Fruit fly (Drosophila melanogaster) whole organism, embryonic: ENCODE measurements around the gene pav.

Experiments
- Awh ChIP-seq: fragments of 200-800 bp; sonication (Bioruptor generic); IDR thresholded peaks from 2 replicates; pipeline ENCODE4, ENCODE4 v1.3.6; 2022; ENCODE audit warnings: missing biosample characterization, missing genetic modification characterization
- B-H2 ChIP-seq: fragments of 200-800 bp; sonication (Bioruptor generic); optimal IDR thresholded peaks from 2 replicates; lab custom pipeline; 2018; ENCODE audit warnings: missing biosample characterization, mild to moderate bottlenecking, missing genetic modification characterization
- CG10321 ChIP-seq: fragments of 200-800 bp; sonication (Bioruptor generic); IDR thresholded peaks from 2 replicates; pipeline ENCODE4 v1.3.6; 2022; ENCODE audit warnings: missing biosample characterization, missing genetic modification characterization
- CG12219 ChIP-seq: fragments of 200-800 bp; sonication (Bioruptor generic); optimal IDR thresholded peaks from 3 replicates; lab custom pipeline; 2018; ENCODE audit warnings: missing biosample characterization, mild to moderate bottlenecking, missing genetic modification characterization
- CG13624 ChIP-seq: fragments of 200-800 bp; sonication (Bioruptor generic); optimal IDR thresholded peaks from 2 replicates; lab custom pipeline; 2016; ENCODE audit warnings: missing biosample characterization, missing genetic modification characterization
- CG16779 ChIP-seq: fragments of 200-800 bp; sonication (Bioruptor generic); IDR thresholded peaks from 2 replicates; pipeline ENCODE4 v1.3.6; 2022; ENCODE audit warnings: missing biosample characterization, missing genetic modification characterization
- CG18599 ChIP-seq: fragments of 200-800 bp; sonication (Bioruptor generic); optimal IDR thresholded peaks from 3 replicates; lab custom pipeline; 2017; ENCODE audit warnings: missing biosample characterization, missing genetic modification characterization, mild to moderate bottlenecking, moderate library complexity, missing genetic modification reagents
- CG2712 ChIP-seq: fragments of 200-800 bp; optimal IDR thresholded peaks from 3 replicates; lab custom pipeline; 2019; ENCODE audit warnings: missing biosample characterization, mild to moderate bottlenecking, missing genetic modification characterization, moderate library complexity
- CG34376 ChIP-seq: fragments of 200-800 bp; sonication (Bioruptor generic); optimal IDR thresholded peaks from 2 replicates; lab custom pipeline; 2018; ENCODE audit warnings: missing biosample characterization, mild to moderate bottlenecking, missing genetic modification characterization
- CG5180 ChIP-seq: fragments of 200-800 bp; sonication (Bioruptor generic); optimal IDR thresholded peaks from 3 replicates; lab custom pipeline; 2017; ENCODE audit warnings: missing biosample characterization, missing genetic modification characterization, mild to moderate bottlenecking, moderate library complexity, missing genetic modification reagents
- CG6791 ChIP-seq: fragments of 200-800 bp; sonication (Bioruptor generic); IDR thresholded peaks from 3 replicates; pipeline ENCODE4 v1.3.6; 2022; ENCODE audit warnings: missing biosample characterization, missing genetic modification characterization; ENCODE audit not compliant: partially characterized antibody
- CG8089 ChIP-seq: fragments of 200-800 bp; sonication (Bioruptor generic); optimal IDR thresholded peaks from 3 replicates; lab custom pipeline; 2016; ENCODE audit warnings: missing biosample characterization, missing genetic modification characterization
- CG9876 ChIP-seq: fragments of 200-800 bp; sonication (Bioruptor generic); optimal IDR thresholded peaks from 2 replicates; lab custom pipeline; 2016; ENCODE audit warnings: missing biosample characterization, missing genetic modification characterization
- Deaf1 ChIP-seq: fragments of 200-800 bp; optimal IDR thresholded peaks from 3 replicates; lab custom pipeline; 2019; ENCODE audit warnings: missing biosample characterization, mild to moderate bottlenecking, missing genetic modification characterization, moderate library complexity
- Dek ChIP-seq: fragments of 200-800 bp; sonication (Bioruptor generic); optimal IDR thresholded peaks from 3 replicates; lab custom pipeline; 2019; ENCODE audit warnings: missing biosample characterization, mild to moderate bottlenecking, missing genetic modification characterization, moderate library complexity
- GATAe ChIP-seq: fragments of 200-800 bp; sonication (Bioruptor generic); conservative IDR thresholded peaks from 2 replicates; pipeline ENCODE4 v1.3.6; 2022; ENCODE audit warnings: missing biosample characterization, missing genetic modification characterization
- Gug ChIP-seq: fragments of 200-800 bp; sonication (Bioruptor generic); IDR thresholded peaks from 4 replicates; pipeline ENCODE4 v1.3.6; 2022; ENCODE audit warnings: missing biosample characterization, missing genetic modification characterization
- Hey ChIP-seq: fragments of 200-800 bp; sonication (Bioruptor generic); optimal IDR thresholded peaks from 3 replicates; lab custom pipeline; 2018; ENCODE audit warnings: missing biosample characterization, mild to moderate bottlenecking, missing genetic modification characterization
- HmgD ChIP-seq: fragments of 200-800 bp; sonication (Bioruptor generic); optimal IDR thresholded peaks from 3 replicates; lab custom pipeline; 2016; ENCODE audit warnings: missing biosample characterization, missing genetic modification characterization
- Med ChIP-seq: fragments of 200-800 bp; sonication (Bioruptor generic); peaks from one replicate; lab custom pipeline; 2016; ENCODE audit warnings: missing biosample characterization, missing genetic modification characterization, mild to moderate bottlenecking, inconsistent platforms, moderate library complexity
- NC2α ChIP-seq: fragments of 200-800 bp; sonication (Bioruptor generic); optimal IDR thresholded peaks from 2 replicates; lab custom pipeline; 2016; ENCODE audit warnings: missing biosample characterization, missing genetic modification characterization
- PHDP ChIP-seq: fragments of 200-800 bp; sonication (Bioruptor generic); optimal IDR thresholded peaks from 3 replicates; lab custom pipeline; 2018; ENCODE audit warnings: missing biosample characterization, mild to moderate bottlenecking, missing genetic modification characterization, moderate library complexity
- Pdp1 ChIP-seq, 2 experiments: fragments of 200-800 bp; sonication (Bioruptor generic); optimal IDR thresholded peaks; 3 replicates each; lab custom pipeline; 2016; ENCODE audit warnings: missing biosample characterization in 2 of 2, missing genetic modification characterization in 2 of 2, mild to moderate bottlenecking in 1 of 2, moderate library complexity in 1 of 2
- Rfx ChIP-seq: fragments of 200-800 bp; sonication (Bioruptor generic); IDR thresholded peaks from 2 replicates; pipeline ENCODE4 v1.3.6; 2022; ENCODE audit warnings: missing biosample characterization, missing genetic modification characterization
- Xbp1 ChIP-seq: fragments of 200-800 bp; sonication (Bioruptor generic); optimal IDR thresholded peaks from 3 replicates; lab custom pipeline; 2016; ENCODE audit warnings: missing biosample characterization, mild to moderate bottlenecking, missing genetic modification characterization
- abd-A ChIP-seq: fragments of 200-800 bp; sonication (Bioruptor generic); optimal IDR thresholded peaks from 3 replicates; lab custom pipeline; 2019; ENCODE audit warnings: missing biosample characterization, mild to moderate bottlenecking, missing genetic modification characterization, moderate library complexity
- cwo ChIP-seq: fragments of 200-800 bp; sonication (Bioruptor generic); optimal IDR thresholded peaks from 3 replicates; lab custom pipeline; 2017; ENCODE audit warnings: missing biosample characterization, missing genetic modification characterization, mild to moderate bottlenecking, moderate library complexity, missing genetic modification reagents
- ewg ChIP-seq: fragments of 200-800 bp; sonication (Bioruptor generic); optimal IDR thresholded peaks from 3 replicates; lab custom pipeline; 2017; ENCODE audit warnings: mild to moderate bottlenecking, missing biosample characterization, missing genetic modification reagents, missing genetic modification characterization
- exex ChIP-seq: fragments of 200-800 bp; sonication (Bioruptor generic); optimal IDR thresholded peaks from 4 replicates; lab custom pipeline; 2018; ENCODE audit warnings: missing biosample characterization, mild to moderate bottlenecking, missing genetic modification characterization, moderate library complexity
- grn ChIP-seq: fragments of 200-800 bp; sonication (Bioruptor generic); optimal IDR thresholded peaks from 3 replicates; lab custom pipeline; 2017; ENCODE audit warnings: missing biosample characterization, missing genetic modification characterization
- gsb-n ChIP-seq: fragments of 200-800 bp; sonication (Bioruptor generic); optimal IDR thresholded peaks from 3 replicates; lab custom pipeline; 2018; ENCODE audit warnings: missing biosample characterization, mild to moderate bottlenecking, missing genetic modification characterization
- ham ChIP-seq: fragments of 200-800 bp; sonication (Bioruptor generic); IDR thresholded peaks from 2 replicates; pipeline ENCODE4 v1.3.6; 2022; ENCODE audit warnings: missing biosample characterization, missing genetic modification characterization
- jigr1 ChIP-seq: fragments of 200-800 bp; sonication (Bioruptor generic); IDR thresholded peaks from 3 replicates; pipeline ENCODE4 v1.3.6; 2022; ENCODE audit warnings: missing biosample characterization, missing genetic modification characterization
- lov ChIP-seq, 2 experiments: fragments of 200-800 bp in 1 of 2; fragments of >200 bp in 1 of 2; sonication (Bioruptor generic) in 1 of 2; IDR thresholded peaks in 1 of 2; optimal IDR thresholded peaks in 1 of 2; 2 replicates in 1 of 2; 3 replicates in 1 of 2; pipeline versions ENCODE4 v1.3.6 to Lab custom; 2017 to 2022; ENCODE audit warnings: missing biosample characterization in 1 of 2, missing genetic modification characterization in 1 of 2
- luna ChIP-seq: fragments of 200-800 bp; sonication (Bioruptor generic); optimal IDR thresholded peaks from 2 replicates; lab custom pipeline; 2016; ENCODE audit warnings: missing biosample characterization, missing genetic modification characterization
- mirr ChIP-seq: fragments of 200-800 bp; sonication (Bioruptor generic); optimal IDR thresholded peaks from 3 replicates; lab custom pipeline; 2018; ENCODE audit warnings: missing biosample characterization, mild to moderate bottlenecking, missing genetic modification characterization
- nmo ChIP-seq: fragments of 200-800 bp; sonication (Bioruptor generic); optimal IDR thresholded peaks from 2 replicates; lab custom pipeline; 2018; ENCODE audit warnings: missing biosample characterization, mild to moderate bottlenecking, missing genetic modification characterization, moderate library complexity
- vvl ChIP-seq: fragments of 200-800 bp; sonication (Bioruptor generic); IDR thresholded peaks from 2 replicates; pipeline ENCODE4 v1.3.6; 2022; ENCODE audit warnings: missing biosample characterization, missing genetic modification characterization
- wor ChIP-seq: fragments of 200-800 bp; sonication (Bioruptor generic); IDR thresholded peaks from 2 replicates; pipeline ENCODE4 v1.3.6; 2022; ENCODE audit warnings: missing biosample characterization, missing genetic modification characterization

Gene pav

DNA sequence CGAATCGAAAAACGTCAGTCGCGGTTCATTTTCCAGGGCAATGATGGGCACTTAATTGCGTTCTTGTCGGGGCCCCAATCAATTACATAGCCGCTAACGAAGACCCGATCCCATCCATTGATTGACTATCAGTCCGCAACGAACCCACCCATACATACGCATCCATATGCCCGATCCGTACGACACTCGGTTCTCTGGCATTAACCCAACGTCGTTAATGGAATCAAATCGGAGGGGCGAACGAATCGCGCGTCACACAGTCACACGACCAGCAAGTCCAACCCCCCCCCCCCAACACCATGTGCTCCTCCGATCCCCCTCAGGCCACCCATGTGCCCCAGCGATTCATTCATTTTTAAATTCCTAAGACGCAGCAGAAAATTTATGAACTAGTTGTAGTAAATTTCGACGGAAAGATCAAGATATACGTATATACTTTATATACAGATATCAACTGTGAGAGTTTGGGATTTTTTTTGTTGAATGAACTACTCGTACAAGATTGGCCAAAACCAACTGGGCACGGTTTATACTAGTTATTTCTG, 21.2 kb upstream of the pav start (continued):
- peak; percentile 93 for TF ChIP-seq abd-A
- TF ChIP-seq Dek (tag; lab: Kevin White, UChicago), result no peak
- peak; percentile 17 for TF ChIP-seq Hey (tag; lab: Kevin White, UChicago)
- peak; percentile 29 for TF ChIP-seq PHDP (tag; lab: Kevin White, UChicago)
- no peak for TF ChIP-seq NC2α (GFP tag; lab: Kevin White, UChicago)
- TF ChIP-seq luna (GFP tag; lab: Kevin White, UChicago), result no peak
- TF ChIP-seq CG16779 (GFP tag; lab: Robert Waterston, UW), result no peak
- TF ChIP-seq CG10321 (GFP tag; lab: Robert Waterston, UW), result 0 out of 2 replicates have a peak, but pooled peaks have one; percentile 11
- peak; percentile 40 for TF ChIP-seq B-H2 (GFP tag; lab: Kevin White, UChicago)
- TF ChIP-seq Xbp1 (GFP tag; lab: Kevin White, UChicago), result no peak
- TF ChIP-seq CG6791 (GFP tag; lab: Robert Waterston, UW), result 0 out of 3 replicates have a peak, but pooled peaks have one; percentile 33
- peak; percentile 30 for TF ChIP-seq Med (GFP tag; lab: Kevin White, UChicago)
- TF ChIP-seq Awh (GFP tag; lab: Robert Waterston, UW), result peak; percentile 65; the same call in 1 of the 2 replicates
- peak; percentile 14 for TF ChIP-seq CG5180 (GFP tag; lab: Kevin White, UChicago)
- TF ChIP-seq cwo, result peak; percentile 99
- TF ChIP-seq HmgD, result no peak
- peak; percentile 52 for TF ChIP-seq gsb-n (tag; lab: Kevin White, UChicago)
- peak; percentile 4; the same call in 2 of the 4 replicates for TF ChIP-seq Gug
- peak; percentile 42; the same call in 1 of the 2 replicates for TF ChIP-seq Rfx (GFP tag; lab: Robert Waterston, UW)
- TF ChIP-seq vvl, result peak; percentile 42; the same call in 1 of the 2 replicates
- no peak for TF ChIP-seq CG8089 (GFP tag; lab: Kevin White, UChicago)
- TF ChIP-seq exex (tag; lab: Kevin White, UChicago), result peak; percentile 79
- TF ChIP-seq wor, result no peak
- TF ChIP-seq jigr1, result no peak
- TF ChIP-seq CG18599 (GFP tag; lab: Kevin White, UChicago), result peak; percentile 26
- no peak for TF ChIP-seq CG9876
- TF ChIP-seq CG12219 (GFP tag; lab: Kevin White, UChicago), result peak; percentile 43
- TF ChIP-seq nmo (GFP tag; lab: Kevin White, UChicago), result peak; percentile 10
- peak; percentile 97 for TF ChIP-seq Deaf1 (tag; lab: Kevin White, UChicago)

DNA sequence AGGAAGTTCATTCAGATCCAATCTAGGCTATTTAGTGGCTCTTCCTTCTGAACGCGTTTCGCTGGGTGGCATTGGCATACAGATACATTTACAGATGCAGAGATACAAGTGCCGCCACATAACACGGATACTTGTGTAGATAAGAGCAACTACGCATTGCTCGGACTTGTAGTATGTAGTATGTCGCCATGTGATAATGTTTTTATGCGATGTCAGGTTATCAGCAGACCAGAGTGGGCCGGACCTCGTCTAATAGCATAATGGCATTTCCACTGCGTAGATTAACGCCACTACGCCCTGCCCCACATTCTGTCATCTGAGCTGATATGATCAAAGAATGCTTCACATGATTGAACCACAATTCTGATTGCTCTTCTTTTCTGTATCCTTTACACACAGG, 20.7 kb upstream of the pav start:
- peak; percentile 17 for TF ChIP-seq exex (tag; lab: Kevin White, UChicago)
- no peak for TF ChIP-seq ewg (GFP tag; lab: Kevin White, UChicago)
- TF ChIP-seq CG2712 (tag; lab: Kevin White, UChicago), result no peak
- TF ChIP-seq Med (GFP tag; lab: Kevin White, UChicago), result peak; percentile 75
- peak; percentile 70 for TF ChIP-seq grn (GFP tag; lab: Kevin White, UChicago)
- TF ChIP-seq mirr (GFP tag; lab: Kevin White, UChicago), result peak; percentile 22
- 0 out of 2 replicates have a peak, but pooled peaks have one; percentile 11 for TF ChIP-seq GATAe (GFP tag; lab: Robert Waterston, UW)
- peak in 1 of 2 experiments; percentile 60 for TF ChIP-seq Pdp1 (GFP tag; optimal IDR thresholded peaks at IDR 0.05; lab: Kevin White, UChicago)
- TF ChIP-seq CG13624, result peak; percentile 78
- TF ChIP-seq ham, result no peak
- no peak for TF ChIP-seq lov (optimal IDR thresholded peaks at IDR 0.05; lab: Kevin White, UChicago)
- TF ChIP-seq lov (GFP tag; IDR thresholded peaks at IDR 0.05; lab: Robert Waterston, UW), result no peak
- peak; percentile 2 for TF ChIP-seq CG34376 (GFP tag; lab: Kevin White, UChicago)
